Worm (Caenorhabditis elegans): ENCODE measurements around the gene josd-1.

DNA sequence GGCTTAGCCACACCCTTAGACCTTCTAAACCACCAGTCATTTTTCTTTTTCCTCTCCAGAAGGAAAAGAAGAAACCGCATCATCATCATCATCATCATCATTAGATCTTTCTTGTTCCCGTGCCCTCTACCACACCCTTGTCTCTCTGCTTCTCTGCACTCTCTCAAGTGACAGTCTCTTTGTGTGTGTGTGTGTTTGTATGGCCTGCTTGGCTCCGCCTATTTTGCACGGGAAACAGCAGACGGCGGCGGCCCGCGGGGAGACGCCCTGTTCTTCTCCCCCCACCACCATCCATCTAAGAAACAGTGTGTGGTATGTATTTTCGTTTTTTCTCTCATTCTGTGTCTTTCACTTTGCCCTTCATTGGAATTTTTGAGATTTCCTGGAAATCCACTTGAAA, 35.4 kb downstream of the josd-1 start:
- TF ChIP-seq pag-3 (tag; optimal IDR thresholded peaks at IDR 0.05; ENCODE audit: borderline replicate concordance, insufficient read depth) (no peak), skn-1 (tag; optimal IDR thresholded peaks at IDR 0.05) (peak; percentile 39), rnt-1 (tag; optimal IDR thresholded peaks at IDR 0.05) (peak; percentile 70), C16A3.4 (tag; optimal IDR thresholded peaks at IDR 0.05) (peak; percentile 68), ztf-4 (tag; optimal IDR thresholded peaks at IDR 0.05) (peak; percentile 25), C34B4.2 (tag; optimal IDR thresholded peaks at IDR 0.05) (no peak), egl-27 (tag; optimal IDR thresholded peaks at IDR 0.05) (peak in 1 of 2 experiments; percentile 41), lin-13 (GFP tag; optimal IDR thresholded peaks at IDR 0.05) (peak; percentile 56), aly-2 (tag; optimal IDR thresholded peaks at IDR 0.05) (no peak), mep-1 (tag; optimal IDR thresholded peaks at IDR 0.05) (peak; percentile 54), lin-15B (tag; optimal IDR thresholded peaks at IDR 0.05) (no peak), nhr-76 (tag; optimal IDR thresholded peaks at IDR 0.05) (no peak), snpc-4 (tag; optimal IDR thresholded peaks at IDR 0.05) (no peak)
